Fruit fly (Drosophila melanogaster) whole organism: ENCODE results near the gene CG10516.

Source experiments
- CG8478 ChIP-seq: fragments of >200 bp; optimal IDR thresholded peaks from 2 replicates; lab custom pipeline; 2018; ENCODE audit warnings: inconsistent platforms
- EcR ChIP-seq, 2 experiments: fragments of >200 bp; optimal IDR thresholded peaks; 2 replicates each; lab custom pipeline; 2017; ENCODE audit warnings: missing biosample characterization in 2 of 2, missing genetic modification characterization in 2 of 2, missing genetic modification reagents in 2 of 2
- psq ChIP-seq: fragments of >200 bp; optimal IDR thresholded peaks from 2 replicates; lab custom pipeline; 2017

DNA sequence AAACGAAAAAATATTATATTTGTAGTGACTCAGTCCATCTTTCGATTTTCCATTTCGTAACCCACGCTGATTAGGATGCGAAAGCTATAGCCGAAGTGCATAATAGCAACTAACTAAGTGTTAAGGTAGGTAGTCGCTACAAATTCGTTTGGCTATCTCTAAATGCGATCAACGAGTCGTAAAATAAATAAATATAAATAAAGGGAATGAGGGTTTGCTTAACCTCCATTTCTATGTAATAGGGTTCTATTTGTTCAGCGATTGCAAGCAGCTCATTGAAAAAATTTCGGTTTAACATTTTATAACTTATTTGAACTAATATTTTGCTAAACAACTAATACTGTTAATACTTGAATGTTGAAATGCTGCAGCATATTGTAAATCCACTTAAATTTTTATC, 42.2 kb downstream of the CG10516 start:
- no peak for TF ChIP-seq EcR (GFP tag; optimal IDR thresholded peaks at IDR 0.05; lab: Kevin White, UChicago)
- TF ChIP-seq psq (lab: Kevin White, UChicago), result no peak
- TF ChIP-seq CG8478 (lab: Kevin White, UChicago), result no peak
